Worm (Caenorhabditis elegans) whole organism, L1 larva: ENCODE data around the gene act-3.

Experiments
- F16B12.6 ChIP-seq: fragments of 150-350 bp; optimal IDR thresholded peaks from 2 replicates; lab custom pipeline; 2014; ENCODE audit warnings: missing biosample characterization, missing genetic modification characterization
- aha-1 ChIP-seq: fragments of 150-350 bp; optimal IDR thresholded peaks from 2 replicates; lab custom pipeline; 2014; ENCODE audit warnings: missing biosample characterization, missing genetic modification characterization
- aly-2 ChIP-seq: fragments of 150-350 bp; optimal IDR thresholded peaks from 2 replicates; lab custom pipeline; 2014; ENCODE audit warnings: missing biosample characterization, missing genetic modification characterization
- blmp-1 ChIP-seq: fragments of 150-350 bp; optimal IDR thresholded peaks from 2 replicates; lab custom pipeline; 2014; ENCODE audit warnings: missing biosample characterization, missing genetic modification characterization
- ceh-63 ChIP-seq: fragments of 200-800 bp; sonication (Bioruptor generic); optimal IDR thresholded peaks from 2 replicates; lab custom pipeline; 2018; ENCODE audit warnings: mild to moderate bottlenecking, missing genetic modification characterization, missing compliant biosample characterization
- ceh-8 ChIP-seq: fragments of 200-800 bp; sonication (Bioruptor generic); optimal IDR thresholded peaks from 2 replicates; lab custom pipeline; 2018; ENCODE audit warnings: mild to moderate bottlenecking, missing genetic modification characterization, moderate library complexity, missing compliant biosample characterization
- ceh-82 ChIP-seq, 3 experiments: fragments of 150-350 bp in 1 of 3; sonication (generic microtip) in 2 of 3; optimal IDR thresholded peaks; 2 replicates each; lab custom pipeline; 2014 to 2017; ENCODE audit warnings: missing biosample characterization in 3 of 3, missing genetic modification characterization in 3 of 3
- ceh-88 ChIP-seq: fragments of 200-800 bp; sonication (Bioruptor generic); IDR thresholded peaks from 2 replicates; pipeline ENCODE4 v1.3.6; 2022; ENCODE audit warnings: missing genetic modification characterization, missing compliant biosample characterization
- ceh-90 ChIP-seq: sonication (generic microtip); optimal IDR thresholded peaks from 2 replicates; lab custom pipeline; 2016; ENCODE audit warnings: missing genetic modification characterization, missing compliant biosample characterization
- ces-1 ChIP-seq: fragments of 150-350 bp; optimal IDR thresholded peaks from 2 replicates; lab custom pipeline; 2014; ENCODE audit warnings: missing biosample characterization, missing genetic modification reagents, missing genetic modification characterization
- egl-27 ChIP-seq, 2 experiments: fragments of 150-350 bp in 1 of 2; sonication (generic microtip); optimal IDR thresholded peaks; 3 replicates each; lab custom pipeline; 2017 to 2018; ENCODE audit warnings: missing biosample characterization in 2 of 2, missing genetic modification characterization in 2 of 2, missing genetic modification reagents in 2 of 2
- elt-2 ChIP-seq: sonication (generic microtip); optimal IDR thresholded peaks from 2 replicates; lab custom pipeline; 2016; ENCODE audit warnings: missing genetic modification characterization, mild to moderate bottlenecking, inconsistent platforms, missing compliant biosample characterization, missing genetic modification reagents
- elt-3 ChIP-seq, 6 experiments: fragments of 150-350 bp in 1 of 6; sonication (generic microtip); optimal IDR thresholded peaks; 2 replicates each; lab custom pipeline; 2017 to 2018; ENCODE audit warnings: missing biosample characterization in 6 of 6, missing genetic modification characterization in 6 of 6, inconsistent platforms in 1 of 6
- ets-5 ChIP-seq: fragments of 200-800 bp; sonication (Bioruptor generic); IDR thresholded peaks from 2 replicates; pipeline ENCODE4 v1.3.6; 2022; ENCODE audit warnings: missing genetic modification characterization, missing compliant biosample characterization
- hlh-17 ChIP-seq: fragments of 200-800 bp; sonication (Bioruptor generic); optimal IDR thresholded peaks from 2 replicates; lab custom pipeline; 2018; ENCODE audit warnings: missing genetic modification characterization, mild to moderate bottlenecking, missing compliant biosample characterization, moderate library complexity, borderline replicate concordance
- hlh-4 ChIP-seq: sonication (generic microtip); optimal IDR thresholded peaks from 2 replicates; lab custom pipeline; 2016; ENCODE audit warnings: mild to moderate bottlenecking, missing genetic modification characterization, missing compliant biosample characterization
- irx-1 ChIP-seq: sonication (generic microtip); optimal IDR thresholded peaks from 2 replicates; lab custom pipeline; 2016; ENCODE audit warnings: missing genetic modification characterization, missing compliant biosample characterization
- jun-1 ChIP-seq: fragments of 150-350 bp; optimal IDR thresholded peaks from 2 replicates; lab custom pipeline; 2014; ENCODE audit warnings: missing biosample characterization, missing genetic modification reagents, missing genetic modification characterization
- lin-13 ChIP-seq: fragments of 150-350 bp; optimal IDR thresholded peaks from 2 replicates; lab custom pipeline; 2014; ENCODE audit warnings: missing biosample characterization, missing genetic modification reagents, missing genetic modification characterization
- lin-14 ChIP-seq: fragments of 200-800 bp; sonication (Bioruptor generic); optimal IDR thresholded peaks from 2 replicates; lab custom pipeline; 2018; ENCODE audit warnings: mild to moderate bottlenecking, missing genetic modification characterization, moderate library complexity, missing compliant biosample characterization
- lin-15B ChIP-seq: fragments of 150-350 bp; sonication (generic microtip); optimal IDR thresholded peaks from 3 replicates; lab custom pipeline; 2014; ENCODE audit warnings: missing biosample characterization, missing genetic modification characterization
- lin-35 ChIP-seq, 2 experiments: fragments of 150-350 bp; optimal IDR thresholded peaks; 2 replicates each; lab custom pipeline; 2014; ENCODE audit warnings: missing biosample characterization in 2 of 2, missing genetic modification characterization in 2 of 2, missing genetic modification reagents in 2 of 2
- lin-39 ChIP-seq: fragments of 150-350 bp; optimal IDR thresholded peaks from 2 replicates; lab custom pipeline; 2014; ENCODE audit warnings: missing biosample characterization, missing genetic modification reagents, missing genetic modification characterization
- lsy-2 ChIP-seq, 2 experiments: fragments of 150-350 bp; optimal IDR thresholded peaks; 2 replicates each; lab custom pipeline; 2014; ENCODE audit warnings: missing biosample characterization in 2 of 2, missing genetic modification characterization in 2 of 2
- mab-9 ChIP-seq: fragments of 200-800 bp; sonication (Bioruptor generic); IDR thresholded peaks from 2 replicates; pipeline ENCODE4 v1.3.6; 2022; ENCODE audit warnings: missing genetic modification reagents, missing genetic modification characterization, missing compliant biosample characterization
- mdl-1 ChIP-seq, 2 experiments: fragments of 150-350 bp; optimal IDR thresholded peaks; 2 replicates each; lab custom pipeline; 2014 to 2017; ENCODE audit warnings: missing biosample characterization in 2 of 2, missing genetic modification characterization in 2 of 2, inconsistent platforms in 1 of 2
- mef-2 ChIP-seq: fragments of 150-350 bp; optimal IDR thresholded peaks from 2 replicates; lab custom pipeline; 2014; ENCODE audit warnings: missing biosample characterization, missing genetic modification characterization
- mep-1 ChIP-seq: fragments of 150-350 bp; optimal IDR thresholded peaks from 2 replicates; lab custom pipeline; 2014; ENCODE audit warnings: missing biosample characterization, missing genetic modification characterization
- nhr-11 ChIP-seq: fragments of 150-350 bp; optimal IDR thresholded peaks from 2 replicates; lab custom pipeline; 2014; ENCODE audit warnings: missing biosample characterization, missing genetic modification characterization
- nhr-20 ChIP-seq: sonication (generic microtip); optimal IDR thresholded peaks from 2 replicates; lab custom pipeline; 2016; ENCODE audit warnings: mild to moderate bottlenecking, missing genetic modification characterization, missing compliant biosample characterization
- nhr-237 ChIP-seq: fragments of 150-350 bp; optimal IDR thresholded peaks from 2 replicates; lab custom pipeline; 2014; ENCODE audit warnings: missing biosample characterization, missing genetic modification characterization
- nhr-47 ChIP-seq: sonication (generic microtip); optimal IDR thresholded peaks from 2 replicates; lab custom pipeline; 2016; ENCODE audit warnings: mild to moderate bottlenecking, missing genetic modification characterization, moderate library complexity, missing compliant biosample characterization
- nhr-71 ChIP-seq: sonication (generic microtip); optimal IDR thresholded peaks from 2 replicates; lab custom pipeline; 2016; ENCODE audit warnings: mild to moderate bottlenecking, missing genetic modification characterization, moderate library complexity, missing compliant biosample characterization
- nhr-76 ChIP-seq: sonication (generic microtip); optimal IDR thresholded peaks from 2 replicates; lab custom pipeline; 2017; ENCODE audit warnings: missing biosample characterization, missing genetic modification characterization
- nhr-84 ChIP-seq: sonication (generic microtip); optimal IDR thresholded peaks from 2 replicates; lab custom pipeline; 2017; ENCODE audit warnings: missing biosample characterization, missing genetic modification characterization
- nhr-90 ChIP-seq: sonication (generic microtip); optimal IDR thresholded peaks from 2 replicates; lab custom pipeline; 2016; ENCODE audit warnings: mild to moderate bottlenecking, missing genetic modification characterization, missing compliant biosample characterization; ENCODE audit not compliant: poor library complexity
- pax-3 ChIP-seq: fragments of 200-800 bp; sonication (Bioruptor generic); optimal IDR thresholded peaks from 2 replicates; lab custom pipeline; 2018; ENCODE audit warnings: mild to moderate bottlenecking, missing genetic modification characterization, moderate library complexity, missing compliant biosample characterization
- pqm-1 ChIP-seq: sonication (generic microtip); optimal IDR thresholded peaks from 3 replicates; lab custom pipeline; 2017; ENCODE audit warnings: missing biosample characterization, missing genetic modification characterization
- rnt-1 ChIP-seq: sonication (generic microtip); optimal IDR thresholded peaks from 2 replicates; lab custom pipeline; 2016; ENCODE audit warnings: mild to moderate bottlenecking, missing genetic modification characterization, moderate library complexity, missing compliant biosample characterization
- sptf-1 ChIP-seq: fragments of 150-350 bp; optimal IDR thresholded peaks from 2 replicates; lab custom pipeline; 2014; ENCODE audit warnings: missing biosample characterization, missing genetic modification characterization
- tbx-2 ChIP-seq: sonication (generic microtip); optimal IDR thresholded peaks from 2 replicates; lab custom pipeline; 2016; ENCODE audit warnings: missing genetic modification characterization, missing compliant biosample characterization
- unc-30 ChIP-seq: sonication (generic microtip); optimal IDR thresholded peaks from 2 replicates; lab custom pipeline; 2017; ENCODE audit warnings: missing biosample characterization, missing genetic modification characterization
- unc-86 ChIP-seq: sonication (generic microtip); optimal IDR thresholded peaks from 2 replicates; lab custom pipeline; 2016; ENCODE audit warnings: missing genetic modification characterization, missing compliant biosample characterization
- xbp-1 ChIP-seq: sonication (generic microtip); optimal IDR thresholded peaks from 2 replicates; lab custom pipeline; 2016; ENCODE audit warnings: missing genetic modification characterization, missing compliant biosample characterization
- zag-1 ChIP-seq: fragments of 150-350 bp; optimal IDR thresholded peaks from 2 replicates; lab custom pipeline; 2014; ENCODE audit warnings: missing biosample characterization, missing genetic modification characterization
- zip-4 ChIP-seq: fragments of 200-800 bp; sonication (Bioruptor generic); optimal IDR thresholded peaks from 2 replicates; lab custom pipeline; 2018; ENCODE audit warnings: mild to moderate bottlenecking, missing genetic modification characterization, moderate library complexity, missing compliant biosample characterization
- ztf-11 ChIP-seq, 2 experiments: sonication (generic microtip); optimal IDR thresholded peaks; 2 replicates each; lab custom pipeline; 2016 to 2017; ENCODE audit warnings: missing genetic modification characterization in 2 of 2, missing biosample characterization in 1 of 2, missing compliant biosample characterization in 1 of 2
- ztf-4 ChIP-seq: fragments of 150-350 bp; optimal IDR thresholded peaks from 2 replicates; lab custom pipeline; 2014; ENCODE audit warnings: missing biosample characterization, missing genetic modification characterization

Gene act-3

DNA sequence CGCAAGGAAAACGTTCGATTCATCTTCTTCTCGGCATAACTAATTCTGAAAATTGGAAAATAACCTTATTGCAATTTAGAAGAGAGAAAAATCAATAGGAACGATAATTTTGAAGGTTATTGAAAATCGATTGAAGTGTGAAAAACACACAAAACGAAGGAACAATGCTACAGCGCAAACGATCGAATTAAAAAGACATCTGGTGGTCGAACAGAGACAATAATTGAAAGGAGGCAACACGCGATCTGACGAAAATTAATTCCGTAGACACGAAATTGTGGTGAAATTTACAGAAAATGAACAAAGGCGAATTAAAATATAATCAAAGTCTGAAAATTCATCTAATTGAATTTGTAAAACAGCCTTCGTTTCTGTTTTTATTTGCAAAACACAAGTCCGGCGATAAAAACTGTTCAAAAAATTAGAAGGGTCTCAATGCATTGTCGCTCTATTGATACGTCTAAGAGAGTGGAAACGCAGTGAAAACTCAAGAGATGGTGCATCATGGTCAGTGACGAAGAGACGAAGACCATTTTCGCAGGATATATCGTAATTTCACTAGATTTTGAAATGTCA, 34.8 kb downstream of the act-3 start, which contains the start of gene pak-2 (continued):
- TF ChIP-seq mab-9 (GFP tag; lab: Robert Waterston, UW) (peak; percentile 53; the same call in 1 of the 2 replicates), lin-39 (peak; percentile 37), lin-15B (tag; lab: Kevin White, UChicago) (peak; percentile 43), rnt-1 (tag; lab: Kevin White, UChicago) (peak; percentile 88), zag-1 (peak; percentile 31), hlh-17 (GFP tag; lab: Kevin White, UChicago) (no peak), jun-1 (tag; lab: Kevin White, UChicago) (no peak), nhr-20 (tag; lab: Kevin White, UChicago) (peak; percentile 90), blmp-1 (peak; percentile 75), nhr-237 (tag; lab: Kevin White, UChicago) (peak; percentile 59), aly-2 (tag; lab: Kevin White, UChicago) (peak; percentile 53), mep-1 (tag; lab: Kevin White, UChicago) (peak; percentile 71), nhr-90 (tag; lab: Kevin White, UChicago) (peak; percentile 85), aha-1 (tag; lab: Kevin White, UChicago) (no peak), elt-3 (tag; optimal IDR thresholded peaks at IDR 0.05; lab: Kevin White, UChicago) (peak in 2 of 6 experiments; percentile 2 to 41), lin-14 (peak; percentile 95), ceh-8 (no peak), unc-86 (tag; lab: Kevin White, UChicago) (peak; percentile 73), egl-27 (tag; optimal IDR thresholded peaks at IDR 0.05; lab: Kevin White, UChicago) (no peak), ztf-11 (tag; optimal IDR thresholded peaks at IDR 0.05; lab: Kevin White, UChicago) (peak in 1 of 2 experiments; percentile 88), tbx-2 (tag; lab: Kevin White, UChicago) (peak; percentile 85), nhr-76 (no peak), lsy-2 (tag; optimal IDR thresholded peaks at IDR 0.05; lab: Kevin White, UChicago) (peak; percentile 73 to 91), ets-5 (GFP tag; lab: Robert Waterston, UW) (no peak), xbp-1 (peak; percentile 83), pax-3 (tag; lab: Kevin White, UChicago) (peak; percentile 94), nhr-11 (no peak), hlh-4 (tag; lab: Kevin White, UChicago) (peak; percentile 39), lin-13 (GFP tag; lab: Kevin White, UChicago) (peak; percentile 74), ceh-63 (GFP tag; lab: Kevin White, UChicago) (peak; percentile 87), ces-1 (GFP tag; lab: Kevin White, UChicago) (no peak), nhr-84 (tag; lab: Kevin White, UChicago) (no peak)

DNA sequence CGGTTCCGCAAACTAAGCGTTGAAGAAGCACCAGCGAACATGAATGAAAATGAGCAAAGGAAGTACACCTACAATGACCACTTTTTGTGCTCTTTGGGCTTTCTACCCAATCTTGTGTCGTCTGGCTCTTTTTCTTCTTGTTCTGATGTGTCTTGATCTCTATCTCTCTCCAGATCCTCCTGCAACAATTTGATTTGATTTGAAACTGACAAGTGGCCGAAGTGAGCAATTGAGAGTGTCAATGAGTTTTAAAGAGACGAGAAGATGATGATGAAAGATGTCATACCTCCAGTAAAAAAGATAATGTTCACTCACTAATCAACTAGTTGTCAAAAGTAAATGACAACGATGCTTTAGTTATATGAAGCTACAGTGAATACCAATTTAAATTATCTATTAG, 39.5 kb downstream of the act-3 start, which contains the start of gene pptr-2:
Gene pptr-2 (minus strand): TSS at position 184 of the 400 bp plus-strand sequence.
- TF ChIP-seq F16B12.6 = no peak
- peak; percentile 60 for TF ChIP-seq rnt-1 (tag; lab: Kevin White, UChicago)
- peak; percentile 64 for TF ChIP-seq nhr-71 (tag; lab: Kevin White, UChicago)
- TF ChIP-seq nhr-11 = no peak
- no peak for TF ChIP-seq ces-1 (GFP tag; lab: Kevin White, UChicago)
- TF ChIP-seq ceh-88 (GFP tag; lab: Robert Waterston, UW) = no peak
- peak in 1 of 2 experiments; percentile 1 for TF ChIP-seq lsy-2 (tag; optimal IDR thresholded peaks at IDR 0.05; lab: Kevin White, UChicago)
- TF ChIP-seq mef-2 (tag; lab: Kevin White, UChicago) = no peak
- TF ChIP-seq lin-39 = no peak
- no peak for TF ChIP-seq elt-2 (tag; lab: Kevin White, UChicago)
- no peak for TF ChIP-seq ets-5 (GFP tag; lab: Robert Waterston, UW)
- TF ChIP-seq lin-14 = peak; percentile 70

DNA sequence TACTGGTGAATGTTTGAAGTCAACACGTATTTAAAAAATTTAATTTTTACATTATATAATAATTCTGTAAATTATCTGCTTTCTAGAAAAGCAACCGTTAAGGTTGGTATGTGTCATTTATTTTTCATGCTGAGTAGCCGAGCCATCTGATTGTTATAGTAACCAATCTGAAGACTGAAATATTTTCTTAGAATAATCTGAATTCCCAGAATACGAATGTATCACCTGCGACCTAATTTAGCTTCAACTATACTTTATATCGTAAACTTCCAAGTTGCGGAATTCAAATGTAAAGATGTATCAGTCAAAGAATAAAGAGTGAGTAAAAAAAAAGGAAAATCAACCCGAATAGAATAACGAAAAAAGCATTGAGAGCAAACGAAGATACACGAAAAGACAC, 41.1 kb downstream of the act-3 start:
- TF ChIP-seq nhr-47 (tag; lab: Kevin White, UChicago) (peak; percentile 34), nhr-11 (no peak), xbp-1 (no peak), ceh-90 (tag; lab: Kevin White, UChicago) (no peak), ztf-4 (no peak), ceh-82 (tag; optimal IDR thresholded peaks at IDR 0.05; lab: Kevin White, UChicago) (no peak), unc-30 (tag; lab: Kevin White, UChicago) (no peak), mdl-1 (tag; optimal IDR thresholded peaks at IDR 0.05; lab: Kevin White, UChicago) (no peak), nhr-20 (tag; lab: Kevin White, UChicago) (no peak), ces-1 (GFP tag; lab: Kevin White, UChicago) (no peak), lin-35 (GFP tag; optimal IDR thresholded peaks at IDR 0.05; lab: Kevin White, UChicago) (no peak), pqm-1 (tag; lab: Kevin White, UChicago) (no peak), elt-2 (tag; lab: Kevin White, UChicago) (no peak), ceh-63 (GFP tag; lab: Kevin White, UChicago) (no peak), irx-1 (tag; lab: Kevin White, UChicago) (no peak), sptf-1 (tag; lab: Kevin White, UChicago) (no peak), hlh-4 (tag; lab: Kevin White, UChicago) (peak; percentile 94), zip-4 (GFP tag; lab: Kevin White, UChicago) (no peak), hlh-17 (GFP tag; lab: Kevin White, UChicago) (no peak)
